Fruit fly (Drosophila melanogaster) whole organism, wandering third instar larva: Measurements from ENCODE around the gene CG32066.

ENCODE experiments used
- CG9705 ChIP-seq: fragments of 200-800 bp; sonication (Bioruptor generic); optimal IDR thresholded peaks from 2 replicates; lab custom pipeline; 2018; ENCODE audit warnings: missing biosample characterization, mild to moderate bottlenecking, missing genetic modification characterization
- Dfd ChIP-seq: fragments of >200 bp; optimal IDR thresholded peaks from 2 replicates; lab custom pipeline; 2017; ENCODE audit warnings: missing biosample characterization, missing genetic modification characterization
- GATAd ChIP-seq: sonication (Bioruptor generic); optimal IDR thresholded peaks from 2 replicates; lab custom pipeline; 2016; ENCODE audit warnings: missing biosample characterization, missing genetic modification characterization
- HLH106 ChIP-seq: fragments of 200-800 bp; optimal IDR thresholded peaks from 3 replicates; lab custom pipeline; 2019; ENCODE audit warnings: missing biosample characterization, mild to moderate bottlenecking, missing genetic modification characterization, moderate library complexity
- Myc ChIP-seq: fragments of >200 bp; optimal IDR thresholded peaks from 2 replicates; lab custom pipeline; 2017
- Sp1 ChIP-seq: fragments of 200-800 bp; sonication (Bioruptor generic); optimal IDR thresholded peaks from 3 replicates; lab custom pipeline; 2019; ENCODE audit warnings: missing biosample characterization, mild to moderate bottlenecking, missing genetic modification characterization, moderate library complexity
- Vsx2 ChIP-seq: fragments of 200-300, 225-300 bp; sonication (Bioruptor generic); optimal IDR thresholded peaks from 2 replicates; lab custom pipeline; 2018; ENCODE audit warnings: missing biosample characterization, missing genetic modification characterization; ENCODE audit not compliant: partially characterized antibody
- h ChIP-seq: fragments of 200-800 bp; sonication (Bioruptor generic); optimal IDR thresholded peaks from 3 replicates; lab custom pipeline; 2016; ENCODE audit warnings: missing biosample characterization, mild to moderate bottlenecking, missing genetic modification characterization
- jim ChIP-seq: fragments of 175-275, 200-325 bp; sonication (Bioruptor generic); optimal IDR thresholded peaks from 2 replicates; lab custom pipeline; 2016; ENCODE audit warnings: missing biosample characterization, mild to moderate bottlenecking, missing genetic modification characterization
- pan ChIP-seq: fragments of >200 bp; optimal IDR thresholded peaks from 2 replicates; lab custom pipeline; 2017
- psq ChIP-seq: fragments of 200-800 bp; sonication (Bioruptor generic); optimal IDR thresholded peaks from 3 replicates; lab custom pipeline; 2017; ENCODE audit warnings: missing biosample characterization, mild to moderate bottlenecking, missing genetic modification characterization, moderate library complexity
- rgr ChIP-seq: fragments of 200-800 bp; sonication (Bioruptor generic); optimal IDR thresholded peaks from 3 replicates; lab custom pipeline; 2016; ENCODE audit warnings: missing biosample characterization, mild to moderate bottlenecking, missing genetic modification characterization
- tai ChIP-seq: sonication (Bioruptor generic); optimal IDR thresholded peaks from 2 replicates; lab custom pipeline; 2016; ENCODE audit warnings: missing biosample characterization, missing genetic modification characterization
- woc ChIP-seq: sonication (Bioruptor generic); optimal IDR thresholded peaks from 2 replicates; lab custom pipeline; 2016; ENCODE audit warnings: missing biosample characterization, mild to moderate bottlenecking, missing genetic modification characterization

DNA sequence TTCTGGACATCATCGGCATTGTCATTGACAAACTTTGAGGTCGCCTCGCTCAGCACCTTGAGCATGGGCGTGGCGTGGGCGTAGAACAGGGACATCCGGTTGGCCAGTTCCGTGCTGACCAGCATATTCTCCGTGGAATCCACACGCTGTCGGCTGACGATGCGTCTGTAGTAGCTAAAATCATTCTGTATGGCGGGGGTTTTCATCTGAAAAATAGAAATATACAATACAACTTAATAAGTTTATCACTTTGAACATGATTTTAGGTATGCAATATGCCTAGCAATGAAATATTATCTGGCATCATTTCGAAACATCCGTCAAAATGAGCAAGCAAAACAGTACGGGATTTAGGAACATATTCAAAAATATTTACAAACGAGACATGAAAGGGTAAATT lies 19.2 kb downstream of the CG32066 start, which contains the start of gene CG14154:
- TF ChIP-seq HLH106 (tag; lab: Kevin White, UChicago) (no peak), woc (GFP tag; lab: Kevin White, UChicago) (no peak), jim (GFP tag; lab: Kevin White, UChicago) (no peak), Dfd (GFP tag; lab: Kevin White, UChicago) (no peak), rgr (GFP tag; lab: Kevin White, UChicago) (no peak), CG9705 (no peak), pan (lab: Kevin White, UChicago) (no peak), psq (GFP tag; lab: Kevin White, UChicago) (no peak), tai (GFP tag; lab: Kevin White, UChicago) (no peak), h (GFP tag; lab: Kevin White, UChicago) (no peak), Sp1 (GFP tag; lab: Kevin White, UChicago) (no peak), Vsx2 (GFP tag; lab: Kevin White, UChicago) (no peak), GATAd (GFP tag; lab: Kevin White, UChicago) (no peak), Myc (no peak)
